Worm (Caenorhabditis elegans) whole organism, late embryonic: ENCODE data around the gene K08D8.2.

Experiments used
- T23F11.4 ChIP-seq: fragments of 200-800 bp; sonication (Bioruptor generic); optimal IDR thresholded peaks from 2 replicates; lab custom pipeline; 2018; ENCODE audit warnings: mild to moderate bottlenecking, missing genetic modification characterization, missing compliant biosample characterization
- che-1 ChIP-seq: sonication (generic microtip); optimal IDR thresholded peaks from 2 replicates; lab custom pipeline; 2016; ENCODE audit warnings: mild to moderate bottlenecking, missing genetic modification characterization, missing compliant biosample characterization
- nfya-1 ChIP-seq: sonication (generic microtip); optimal IDR thresholded peaks from 2 replicates; lab custom pipeline; 2017; ENCODE audit warnings: missing genetic modification characterization, mild to moderate bottlenecking, missing compliant biosample characterization, antibody characterized with exemption, moderate library complexity
- unc-3 ChIP-seq, 2 experiments: fragments of 200-800 bp in 1 of 2; sonication (Bioruptor generic) in 1 of 2; sonication (generic microtip) in 1 of 2; conservative IDR thresholded peaks in 1 of 2; optimal IDR thresholded peaks in 1 of 2; 2 replicates each; pipeline versions ENCODE4 v1.3.6 to Lab custom; 2016 to 2022; ENCODE audit warnings: missing compliant biosample characterization in 2 of 2, missing genetic modification characterization in 2 of 2, missing genetic modification reagents in 1 of 2

DNA sequence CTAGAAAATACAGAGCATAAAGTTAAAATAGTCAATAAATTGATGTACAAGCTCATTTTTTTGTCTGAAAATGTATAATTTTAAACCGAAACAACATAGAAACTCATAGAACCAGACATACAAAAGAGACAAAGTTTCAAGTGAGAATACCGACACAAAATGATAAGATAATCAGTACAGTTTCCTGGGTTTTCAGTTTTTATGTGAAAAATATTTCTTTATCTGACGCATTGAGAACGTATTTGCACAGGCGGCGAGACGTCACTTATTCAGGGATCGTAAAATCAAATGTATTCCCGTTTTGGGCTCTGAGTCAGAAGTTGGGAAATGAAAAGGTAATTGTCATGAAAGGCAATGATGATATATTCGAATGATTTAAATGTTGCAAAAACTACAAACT lies 12.4 kb upstream of the K08D8.2 start, which contains the start of gene K08D8.6:
- no peak for TF ChIP-seq che-1 (tag; lab: Kevin White, UChicago)
- TF ChIP-seq T23F11.4 (GFP tag; lab: Kevin White, UChicago), result no peak
- no peak for TF ChIP-seq nfya-1 (tag; lab: Kevin White, UChicago)
- no peak for TF ChIP-seq unc-3 (GFP tag; conservative IDR thresholded peaks at IDR 0.05; lab: Robert Waterston, UW)
- TF ChIP-seq unc-3 (tag; optimal IDR thresholded peaks at IDR 0.05; lab: Kevin White, UChicago), result no peak
